Worm (Caenorhabditis elegans) whole organism, young adult: Measurements from ENCODE around the gene sul-2.

Source experiments
- B0019.2 ChIP-seq: fragments of 200-800 bp; sonication (Bioruptor generic); conservative IDR thresholded peaks from 2 replicates; pipeline ENCODE4 v1.3.6; 2022; ENCODE audit warnings: missing genetic modification reagents, missing genetic modification characterization, missing compliant biosample characterization
- C06A6.2 ChIP-seq: fragments of 200-800 bp; sonication (Bioruptor generic); conservative IDR thresholded peaks from 2 replicates; pipeline ENCODE4 v1.3.6; 2022; ENCODE audit warnings: missing genetic modification characterization, missing compliant biosample characterization
- D2030.7 ChIP-seq: fragments of 200-800 bp; sonication (Bioruptor generic); IDR thresholded peaks from 2 replicates; pipeline ENCODE4 v1.3.6; 2022; ENCODE audit warnings: missing genetic modification reagents, missing genetic modification characterization, missing compliant biosample characterization
- F10E7.11 ChIP-seq: sonication (generic microtip); optimal IDR thresholded peaks from 2 replicates; lab custom pipeline; 2017; ENCODE audit warnings: mild to moderate bottlenecking, missing genetic modification characterization, moderate library complexity, missing compliant biosample characterization
- F33H1.4 ChIP-seq: fragments of 200-800 bp; sonication (Bioruptor generic); IDR thresholded peaks from 2 replicates; pipeline ENCODE4 v1.3.6; 2022; ENCODE audit warnings: missing genetic modification reagents, missing genetic modification characterization, missing compliant biosample characterization
- F52B5.7 ChIP-seq: sonication (generic microtip); optimal IDR thresholded peaks from 2 replicates; lab custom pipeline; 2016; ENCODE audit warnings: mild to moderate bottlenecking, missing genetic modification characterization, missing compliant biosample characterization
- K11D2.4 ChIP-seq: fragments of 200-800 bp; sonication (Bioruptor generic); IDR thresholded peaks from 2 replicates; pipeline ENCODE4 v1.3.6; 2022; ENCODE audit warnings: missing genetic modification reagents, missing genetic modification characterization, missing compliant biosample characterization
- Y56A3A.18 ChIP-seq: fragments of 200-800 bp; sonication (Bioruptor generic); IDR thresholded peaks from 2 replicates; pipeline ENCODE4 v1.3.6; 2022; ENCODE audit warnings: missing genetic modification reagents, missing genetic modification characterization, missing compliant biosample characterization
- Y67H2A.10 ChIP-seq: fragments of 200-800 bp; sonication (Bioruptor generic); conservative IDR thresholded peaks from 2 replicates; pipeline ENCODE4 v1.3.6; 2022; ENCODE audit warnings: missing genetic modification reagents, missing genetic modification characterization, missing compliant biosample characterization
- aptf-2 ChIP-seq: fragments of 200-800 bp; sonication (Bioruptor generic); conservative IDR thresholded peaks from 2 replicates; pipeline ENCODE4 v1.3.6; 2022; ENCODE audit warnings: missing genetic modification reagents, missing genetic modification characterization, missing compliant biosample characterization
- attf-3 ChIP-seq: fragments of 200-800 bp; sonication (Bioruptor generic); conservative IDR thresholded peaks from 2 replicates; pipeline ENCODE4 v1.3.6; 2022; ENCODE audit warnings: missing genetic modification reagents, missing genetic modification characterization, missing compliant biosample characterization
- attf-6 ChIP-seq: fragments of 200-800 bp; sonication (Bioruptor generic); IDR thresholded peaks from 2 replicates; pipeline ENCODE4 v1.3.6; 2022; ENCODE audit warnings: missing genetic modification reagents, missing genetic modification characterization, missing compliant biosample characterization
- cebp-1 ChIP-seq, 2 experiments: fragments of 200-800 bp in 1 of 2; sonication (Bioruptor generic) in 1 of 2; sonication (generic microtip) in 1 of 2; IDR thresholded peaks in 1 of 2; optimal IDR thresholded peaks in 1 of 2; 2 replicates each; pipeline versions ENCODE4 v1.3.6 to Lab custom; 2017 to 2022; ENCODE audit warnings: missing compliant biosample characterization in 2 of 2, missing genetic modification characterization in 2 of 2, mild to moderate bottlenecking in 1 of 2, missing genetic modification reagents in 1 of 2, moderate library complexity in 1 of 2
- ceh-100 ChIP-seq: fragments of 200-800 bp; sonication (Bioruptor generic); IDR thresholded peaks from 2 replicates; pipeline ENCODE4 v1.3.6; 2022; ENCODE audit warnings: missing genetic modification reagents, missing genetic modification characterization, missing compliant biosample characterization
- ceh-58 ChIP-seq: fragments of 200-800 bp; sonication (Bioruptor generic); IDR thresholded peaks from 2 replicates; pipeline ENCODE4 v1.3.6; 2022; ENCODE audit warnings: missing genetic modification characterization, missing compliant biosample characterization
- dox-1 ChIP-seq: fragments of 200-800 bp; sonication (Bioruptor generic); IDR thresholded peaks from 2 replicates; pipeline ENCODE4 v1.3.6; 2022; ENCODE audit warnings: missing genetic modification reagents, missing genetic modification characterization, missing compliant biosample characterization
- egl-44 ChIP-seq: fragments of 200-800 bp; sonication (Bioruptor generic); IDR thresholded peaks from 2 replicates; pipeline ENCODE4 v1.3.6; 2022; ENCODE audit warnings: missing genetic modification reagents, missing genetic modification characterization, missing compliant biosample characterization
- hlh-26 ChIP-seq: fragments of 200-800 bp; sonication (Bioruptor generic); conservative IDR thresholded peaks from 2 replicates; pipeline ENCODE4 v1.3.6; 2022; ENCODE audit warnings: missing genetic modification reagents, missing genetic modification characterization, missing compliant biosample characterization
- hmg-1.2 ChIP-seq: fragments of 200-800 bp; sonication (Bioruptor generic); IDR thresholded peaks from 2 replicates; pipeline ENCODE4 v1.3.6; 2022; ENCODE audit warnings: missing genetic modification reagents, missing genetic modification characterization, missing compliant biosample characterization
- hrde-1 ChIP-seq: sonication (generic microtip); optimal IDR thresholded peaks from 2 replicates; lab custom pipeline; 2016; ENCODE audit warnings: missing genetic modification characterization, mild to moderate bottlenecking, missing compliant biosample characterization, moderate library complexity, missing genotype, missing genetic modification reagents, borderline replicate concordance
- hsf-1 ChIP-seq: fragments of 200-800 bp; sonication (Bioruptor generic); IDR thresholded peaks from 2 replicates; pipeline ENCODE4 v1.3.6; 2022; ENCODE audit warnings: missing genetic modification reagents, missing genetic modification characterization, missing compliant biosample characterization
- lag-1 ChIP-seq: fragments of 200-800 bp; sonication (Bioruptor generic); IDR thresholded peaks from 2 replicates; pipeline ENCODE4 v1.3.6; 2022; ENCODE audit warnings: missing genetic modification reagents, missing genetic modification characterization, missing compliant biosample characterization
- let-526 ChIP-seq: fragments of 200-800 bp; sonication (Bioruptor generic); IDR thresholded peaks from 2 replicates; pipeline ENCODE4 v1.3.6; 2022; ENCODE audit warnings: missing genetic modification reagents, missing genetic modification characterization, missing compliant biosample characterization
- lin-26 ChIP-seq: fragments of 200-800 bp; sonication (Bioruptor generic); IDR thresholded peaks from 2 replicates; pipeline ENCODE4 v1.3.6; 2022; ENCODE audit warnings: missing genetic modification reagents, missing genetic modification characterization, missing compliant biosample characterization
- lin-35 ChIP-seq, 3 experiments: fragments of 150-350 bp in 2 of 3; sonication (generic microtip) in 1 of 3; optimal IDR thresholded peaks; 2 replicates each; lab custom pipeline; 2014 to 2018; ENCODE audit warnings: missing biosample characterization in 3 of 3, missing genetic modification characterization in 3 of 3, missing genetic modification reagents in 3 of 3
- lin-40 ChIP-seq: sonication (generic microtip); optimal IDR thresholded peaks from 2 replicates; lab custom pipeline; 2016; ENCODE audit warnings: missing genetic modification characterization, mild to moderate bottlenecking, missing compliant biosample characterization, missing genotype, missing genetic modification reagents
- lsl-1 ChIP-seq: fragments of 200-800 bp; sonication (Bioruptor generic); optimal IDR thresholded peaks from 2 replicates; lab custom pipeline; 2018; ENCODE audit warnings: mild to moderate bottlenecking, missing genetic modification characterization, moderate library complexity, missing compliant biosample characterization
- madf-10 ChIP-seq: sonication (generic microtip); optimal IDR thresholded peaks from 2 replicates; lab custom pipeline; 2016; ENCODE audit warnings: mild to moderate bottlenecking, missing genetic modification characterization, missing compliant biosample characterization
- madf-6 ChIP-seq: fragments of 200-800 bp; sonication (Bioruptor generic); IDR thresholded peaks from 2 replicates; pipeline ENCODE4 v1.3.6; 2022; ENCODE audit warnings: missing genetic modification reagents, missing genetic modification characterization, missing compliant biosample characterization
- madf-8 ChIP-seq: fragments of 200-800 bp; sonication (Bioruptor generic); conservative IDR thresholded peaks from 2 replicates; pipeline ENCODE4 v1.3.6; 2022; ENCODE audit warnings: missing genetic modification reagents, missing genetic modification characterization, missing compliant biosample characterization
- mcd-1 ChIP-seq: fragments of 200-800 bp; sonication (Bioruptor generic); IDR thresholded peaks from 2 replicates; pipeline ENCODE4 v1.3.6; 2022; ENCODE audit warnings: missing genetic modification reagents, missing genetic modification characterization, missing compliant biosample characterization
- mel-28 ChIP-seq: sonication (generic microtip); optimal IDR thresholded peaks from 2 replicates; lab custom pipeline; 2016; ENCODE audit warnings: borderline replicate concordance, mild to moderate bottlenecking, missing genetic modification characterization, missing compliant biosample characterization
- nfya-1 ChIP-seq: sonication (generic microtip); optimal IDR thresholded peaks from 2 replicates; lab custom pipeline; 2017; ENCODE audit warnings: antibody characterized with exemption, missing compliant biosample characterization, missing genetic modification characterization, borderline replicate concordance; ENCODE audit not compliant: insufficient read depth
- nfya-2 ChIP-seq: fragments of 200-800 bp; sonication (Bioruptor generic); IDR thresholded peaks from 2 replicates; pipeline ENCODE4 v1.3.6; 2022; ENCODE audit warnings: missing genetic modification reagents, missing genetic modification characterization, missing compliant biosample characterization
- rcor-1 ChIP-seq: fragments of 200-800 bp; sonication (Bioruptor generic); IDR thresholded peaks from 2 replicates; pipeline ENCODE4 v1.3.6; 2022; ENCODE audit warnings: missing genetic modification reagents, missing genetic modification characterization, missing compliant biosample characterization
- repo-1 ChIP-seq: sonication (generic microtip); optimal IDR thresholded peaks from 2 replicates; lab custom pipeline; 2017; ENCODE audit warnings: mild to moderate bottlenecking, missing genetic modification characterization, missing compliant biosample characterization
- tlf-1 ChIP-seq: fragments of 200-800 bp; sonication (Bioruptor generic); optimal IDR thresholded peaks from 2 replicates; lab custom pipeline; 2018; ENCODE audit warnings: mild to moderate bottlenecking, missing genetic modification characterization, missing compliant biosample characterization
- xnd-1 ChIP-seq: sonication (generic microtip); optimal IDR thresholded peaks from 2 replicates; lab custom pipeline; 2016; ENCODE audit warnings: missing genotype, missing genetic modification reagents, missing genetic modification characterization, missing compliant biosample characterization
- zfh-2 ChIP-seq: fragments of 200-800 bp; sonication (Bioruptor generic); conservative IDR thresholded peaks from 2 replicates; pipeline ENCODE4 v1.3.6; 2022; ENCODE audit warnings: missing genetic modification reagents, missing genetic modification characterization, missing compliant biosample characterization
- ztf-26 ChIP-seq: sonication (generic microtip); optimal IDR thresholded peaks from 2 replicates; lab custom pipeline; 2017; ENCODE audit warnings: missing genetic modification characterization, missing compliant biosample characterization
- ztf-28 ChIP-seq: fragments of 200-800 bp; sonication (Bioruptor generic); IDR thresholded peaks from 2 replicates; pipeline ENCODE4 v1.3.6; 2022; ENCODE audit warnings: missing genetic modification reagents, missing genetic modification characterization, missing compliant biosample characterization
- ztf-6 ChIP-seq: fragments of 200-800 bp; sonication (Bioruptor generic); IDR thresholded peaks from 2 replicates; pipeline ENCODE4 v1.3.6; 2022; ENCODE audit warnings: missing genetic modification reagents, missing genetic modification characterization, missing compliant biosample characterization

Gene sul-2

DNA sequence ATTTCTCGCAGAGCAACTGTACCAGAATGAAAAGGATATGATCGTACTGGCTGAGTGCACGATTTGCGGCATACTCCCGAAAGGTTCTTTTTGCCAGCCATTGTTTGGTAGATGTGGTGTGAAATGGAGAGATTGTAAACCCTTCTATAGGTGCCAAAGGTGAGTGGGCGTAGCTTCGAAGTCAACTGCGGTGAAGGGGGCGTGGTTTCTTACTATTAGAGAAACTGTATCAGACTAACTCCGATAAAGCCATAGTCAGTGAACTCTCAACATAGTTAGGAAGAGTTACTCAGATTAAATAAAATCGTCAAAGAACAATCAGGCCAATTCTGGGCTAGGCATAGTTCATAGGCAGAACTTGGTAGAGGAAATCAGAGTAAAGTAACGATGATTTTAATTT, 19.8 kb downstream of the sul-2 start, which contains the start of gene F20D6.9:
TSS of gene F20D6.9 (minus strand) at position 101 of the 400 bp plus-strand sequence.
- no peak for TF ChIP-seq hrde-1 (tag; lab: Kevin White, UChicago)
- TF ChIP-seq tlf-1, result no peak
- TF ChIP-seq K11D2.4 (GFP tag; lab: Robert Waterston, UW), result no peak
- TF ChIP-seq repo-1 (tag; lab: Kevin White, UChicago), result no peak
- no peak for TF ChIP-seq rcor-1 (GFP tag; lab: Robert Waterston, UW)
- TF ChIP-seq zfh-2 (GFP tag; lab: Robert Waterston, UW), result no peak
- TF ChIP-seq egl-44 (GFP tag; lab: Robert Waterston, UW), result no peak
- no peak for TF ChIP-seq mcd-1
- no peak for TF ChIP-seq nfya-1 (tag; lab: Kevin White, UChicago)
- TF ChIP-seq hmg-1.2 (GFP tag; lab: Robert Waterston, UW), result no peak
- no peak for TF ChIP-seq cebp-1 (GFP tag; IDR thresholded peaks at IDR 0.05; lab: Robert Waterston, UW)
- TF ChIP-seq cebp-1 (tag; optimal IDR thresholded peaks at IDR 0.05; lab: Kevin White, UChicago), result no peak
- TF ChIP-seq ztf-6 (GFP tag; lab: Robert Waterston, UW), result no peak
- TF ChIP-seq nfya-2 (GFP tag; lab: Robert Waterston, UW), result no peak
- TF ChIP-seq aptf-2 (GFP tag; lab: Robert Waterston, UW), result no peak
- TF ChIP-seq ztf-28 (GFP tag; lab: Robert Waterston, UW), result no peak
- no peak for TF ChIP-seq lin-35 (GFP tag; optimal IDR thresholded peaks at IDR 0.05; lab: Kevin White, UChicago)
- TF ChIP-seq attf-6 (GFP tag; lab: Robert Waterston, UW), result no peak

DNA sequence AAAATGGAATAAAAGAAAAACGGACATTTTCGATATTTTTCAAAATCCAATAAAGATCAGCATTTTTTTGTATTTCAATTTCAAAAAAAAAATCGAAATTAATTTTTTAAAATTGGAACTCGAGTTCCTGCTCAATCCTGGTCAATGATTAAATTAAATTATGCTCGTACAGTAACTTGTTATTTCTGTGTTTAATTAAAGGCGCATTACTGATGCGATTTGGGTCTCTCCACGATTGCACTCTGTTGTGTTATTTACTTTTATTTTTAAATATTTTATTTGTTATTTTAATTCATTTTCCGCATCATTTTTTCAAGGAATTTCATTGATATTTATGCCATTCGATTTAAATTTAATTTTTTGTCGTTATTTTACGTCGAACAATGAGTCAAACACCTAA, 20.7 kb downstream of the sul-2 start:
- no peak for TF ChIP-seq ztf-28 (GFP tag; lab: Robert Waterston, UW)
- TF ChIP-seq lsl-1 (GFP tag; lab: Kevin White, UChicago), result peak; percentile 83
- no peak for TF ChIP-seq ceh-58 (GFP tag; lab: Robert Waterston, UW)
- TF ChIP-seq madf-8 (GFP tag; lab: Robert Waterston, UW), result peak; percentile 43; the same call in 1 of the 2 replicates
- TF ChIP-seq let-526 (GFP tag; lab: Robert Waterston, UW), result no peak
- 0 out of 2 replicates have a peak, but pooled peaks have one; percentile 25 for TF ChIP-seq hsf-1 (GFP tag; lab: Robert Waterston, UW)
- TF ChIP-seq F33H1.4 (GFP tag; lab: Robert Waterston, UW), result peak; percentile 79
- peak; percentile 1 for TF ChIP-seq xnd-1 (tag; lab: Kevin White, UChicago)
- TF ChIP-seq B0019.2 (GFP tag; lab: Robert Waterston, UW), result no peak

DNA sequence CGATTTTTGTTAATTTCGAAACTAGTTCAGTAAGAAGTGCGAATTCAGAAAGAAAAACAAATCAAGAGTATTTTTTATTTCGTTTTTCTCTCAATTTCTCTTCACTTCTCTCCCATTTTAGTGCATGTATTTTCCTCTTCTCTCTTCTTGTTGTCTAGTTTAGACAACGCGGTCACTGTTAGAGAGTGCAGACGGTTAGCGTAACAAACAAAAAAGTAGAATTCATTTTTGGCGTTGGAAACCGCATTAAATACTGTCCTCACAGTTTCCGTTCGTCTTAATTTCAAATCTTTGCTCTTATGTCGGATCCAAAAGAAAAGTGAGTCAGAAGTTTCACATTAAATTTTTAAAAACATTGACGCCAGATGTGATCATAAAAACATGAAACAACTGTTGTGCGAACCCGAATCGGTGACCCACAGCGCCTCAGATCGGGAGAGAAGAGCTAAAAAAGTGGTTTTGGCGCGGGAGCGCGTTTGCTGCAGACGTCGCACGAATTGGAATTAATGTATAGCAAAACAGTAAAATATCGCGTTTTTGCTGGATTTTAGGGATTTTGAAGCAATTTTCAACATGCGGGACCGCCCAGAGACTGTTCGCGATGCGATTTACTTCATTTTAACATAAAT, 21.5 kb downstream of the sul-2 start, which contains the start of gene srp-7:
TSS of gene srp-7 (plus strand) at position 213 of the 629 bp plus-strand sequence.
- TF ChIP-seq dox-1 (GFP tag; lab: Robert Waterston, UW) (no peak; the same call in 1 of the 2 replicates), xnd-1 (tag; lab: Kevin White, UChicago) (no peak), Y56A3A.18 (GFP tag; lab: Robert Waterston, UW) (no peak), hmg-1.2 (GFP tag; lab: Robert Waterston, UW) (peak; percentile 70; the same call in 1 of the 2 replicates), F10E7.11 (tag; lab: Kevin White, UChicago) (no peak), hlh-26 (GFP tag; lab: Robert Waterston, UW) (no peak), attf-3 (GFP tag; lab: Robert Waterston, UW) (peak; percentile 60), C06A6.2 (GFP tag; lab: Robert Waterston, UW) (0 out of 2 replicates have a peak, but pooled peaks have one; percentile 20), lag-1 (no peak), ztf-26 (tag; lab: Kevin White, UChicago) (peak; percentile 26), Y67H2A.10 (GFP tag; lab: Robert Waterston, UW) (0 out of 2 replicates have a peak, but pooled peaks have one; percentile 24), ceh-100 (GFP tag; lab: Robert Waterston, UW) (peak; percentile 89), hsf-1 (GFP tag; lab: Robert Waterston, UW) (no peak), F52B5.7 (tag; lab: Kevin White, UChicago) (no peak), D2030.7 (GFP tag; lab: Robert Waterston, UW) (peak; percentile 47; the same call in 1 of the 2 replicates), lin-40 (tag; lab: Kevin White, UChicago) (peak; percentile 31), mel-28 (no peak), lin-26 (GFP tag; lab: Robert Waterston, UW) (peak; percentile 55; the same call in 1 of the 2 replicates), cebp-1 (GFP tag; IDR thresholded peaks at IDR 0.05; lab: Robert Waterston, UW) (peak; percentile 75), cebp-1 (tag; optimal IDR thresholded peaks at IDR 0.05; lab: Kevin White, UChicago) (no peak), madf-6 (GFP tag; lab: Robert Waterston, UW) (0 out of 2 replicates have a peak, but pooled peaks have one; percentile 28), madf-10 (tag; lab: Kevin White, UChicago) (no peak)
